Fruit fly (Drosophila melanogaster) whole organism, embryonic: ENCODE measurements around the gene nst.

Experiments used
- CG10366 ChIP-seq: fragments of 200-800 bp; sonication (Bioruptor generic); IDR thresholded peaks from 2 replicates; pipeline ENCODE4 v1.3.6; 2022; ENCODE audit warnings: missing biosample characterization, missing genetic modification characterization
- CG10654 ChIP-seq: fragments of 200-800 bp; sonication (Bioruptor generic); optimal IDR thresholded peaks from 2 replicates; lab custom pipeline; 2016; ENCODE audit warnings: missing biosample characterization, missing genetic modification characterization
- CG1233 ChIP-seq: fragments of 200-800 bp; sonication (Bioruptor generic); optimal IDR thresholded peaks from 4 replicates; lab custom pipeline; 2018; ENCODE audit warnings: missing biosample characterization, mild to moderate bottlenecking, missing genetic modification characterization
- CG12942 ChIP-seq: fragments of 200-800 bp; sonication (Bioruptor generic); optimal IDR thresholded peaks from 3 replicates; lab custom pipeline; 2016; ENCODE audit warnings: missing biosample characterization, missing genetic modification characterization
- CG14667 ChIP-seq: fragments of 200-800 bp; sonication (Bioruptor generic); IDR thresholded peaks from 2 replicates; pipeline ENCODE4 v1.3.6; 2022; ENCODE audit warnings: missing biosample characterization, missing genetic modification characterization
- CG14965 ChIP-seq: fragments of 200-800 bp; sonication (Bioruptor generic); optimal IDR thresholded peaks from 2 replicates; lab custom pipeline; 2016; ENCODE audit warnings: missing biosample characterization, missing genetic modification characterization, borderline replicate concordance
- CG15696 ChIP-seq: fragments of 200-800 bp; sonication (Bioruptor generic); optimal IDR thresholded peaks from 2 replicates; lab custom pipeline; 2019; ENCODE audit warnings: missing biosample characterization, mild to moderate bottlenecking, missing genetic modification characterization, moderate library complexity
- CG17359 ChIP-seq: fragments of 200-800 bp; sonication (Bioruptor generic); optimal IDR thresholded peaks from 3 replicates; lab custom pipeline; 2018; ENCODE audit warnings: missing biosample characterization, mild to moderate bottlenecking, missing genetic modification characterization, moderate library complexity
- CG18476 ChIP-seq: fragments of 200-800 bp; sonication (Bioruptor generic); optimal IDR thresholded peaks from 2 replicates; lab custom pipeline; 2016; ENCODE audit warnings: missing biosample characterization, mild to moderate bottlenecking, missing genetic modification characterization
- CG2199 ChIP-seq: fragments of 200-800 bp; sonication (Bioruptor generic); IDR thresholded peaks from 3 replicates; pipeline ENCODE4 v1.3.6; 2022; ENCODE audit warnings: missing biosample characterization, missing genetic modification characterization
- CG2889 ChIP-seq: fragments of 200-800 bp; sonication (Bioruptor generic); IDR thresholded peaks from 3 replicates; pipeline ENCODE4 v1.3.6; 2022; ENCODE audit warnings: missing biosample characterization, missing genetic modification characterization
- CG30020 ChIP-seq: fragments of 200-800 bp; optimal IDR thresholded peaks from 2 replicates; lab custom pipeline; 2019; ENCODE audit warnings: missing biosample characterization, mild to moderate bottlenecking, missing genetic modification characterization, moderate library complexity
- CG30403 ChIP-seq: fragments of 200-800 bp; sonication (Bioruptor generic); optimal IDR thresholded peaks from 3 replicates; lab custom pipeline; 2016; ENCODE audit warnings: missing biosample characterization, missing genetic modification characterization
- CG33213 ChIP-seq: fragments of 200-800 bp; sonication (Bioruptor generic); optimal IDR thresholded peaks from 3 replicates; lab custom pipeline; 2016; ENCODE audit warnings: missing biosample characterization, missing genetic modification characterization
- CG34422 ChIP-seq: fragments of 200-800 bp; sonication (Bioruptor generic); IDR thresholded peaks from 3 replicates; pipeline ENCODE4 v1.3.6; 2022; ENCODE audit warnings: missing biosample characterization, missing genetic modification characterization
- CG3995 ChIP-seq: fragments of 200-800 bp; sonication (Bioruptor generic); optimal IDR thresholded peaks from 3 replicates; lab custom pipeline; 2016; ENCODE audit warnings: missing biosample characterization, missing genetic modification characterization
- CG5245 ChIP-seq: fragments of 200-800 bp; sonication (Bioruptor generic); optimal IDR thresholded peaks from 3 replicates; lab custom pipeline; 2016; ENCODE audit warnings: missing biosample characterization, missing genetic modification characterization
- CG5953 ChIP-seq: fragments of 200-800 bp; sonication (Bioruptor generic); IDR thresholded peaks from 2 replicates; pipeline ENCODE4 v1.3.6; 2022; ENCODE audit warnings: missing biosample characterization, missing genetic modification characterization
- CG6654 ChIP-seq: fragments of 200-800 bp; sonication (Bioruptor generic); optimal IDR thresholded peaks from 2 replicates; lab custom pipeline; 2017; ENCODE audit warnings: missing biosample characterization, mild to moderate bottlenecking, missing genetic modification characterization
- CG7839 ChIP-seq: fragments of 200-800 bp; sonication (Bioruptor generic); optimal IDR thresholded peaks from 3 replicates; lab custom pipeline; 2018; ENCODE audit warnings: missing biosample characterization, mild to moderate bottlenecking, missing genetic modification characterization, moderate library complexity
- Dek ChIP-seq: fragments of 200-800 bp; sonication (Bioruptor generic); optimal IDR thresholded peaks from 3 replicates; lab custom pipeline; 2019; ENCODE audit warnings: missing biosample characterization, mild to moderate bottlenecking, missing genetic modification characterization, moderate library complexity
- Dip3 ChIP-seq: fragments of 200-800 bp; sonication (Bioruptor generic); optimal IDR thresholded peaks from 3 replicates; lab custom pipeline; 2016; ENCODE audit warnings: missing biosample characterization, missing genetic modification characterization
- Doc2 ChIP-seq: fragments of 200-800 bp; sonication (Bioruptor generic); IDR thresholded peaks from 2 replicates; pipeline ENCODE4 v1.3.6; 2022; ENCODE audit warnings: missing biosample characterization, missing genetic modification characterization
- H2.0 ChIP-seq: fragments of 200-800 bp; sonication (Bioruptor generic); IDR thresholded peaks from 2 replicates; pipeline ENCODE4 v1.3.6; 2022; ENCODE audit warnings: missing biosample characterization, missing genetic modification characterization
- Hr51 ChIP-seq, 2 experiments: fragments of 200-800 bp; sonication (Bioruptor generic); optimal IDR thresholded peaks; 2 replicates in 1 of 2; 3 replicates in 1 of 2; lab custom pipeline; 2016 to 2018; ENCODE audit warnings: missing biosample characterization in 2 of 2, missing genetic modification characterization in 2 of 2, mild to moderate bottlenecking in 1 of 2, moderate library complexity in 1 of 2
- Jarid2 ChIP-seq: fragments of 200-800 bp; sonication (Bioruptor generic); optimal IDR thresholded peaks from 3 replicates; lab custom pipeline; 2017; ENCODE audit warnings: mild to moderate bottlenecking, missing biosample characterization, missing genetic modification reagents, missing genetic modification characterization
- MBD-R2 ChIP-seq: fragments of 200-800 bp; sonication (Bioruptor generic); IDR thresholded peaks from 2 replicates; pipeline ENCODE4 v1.3.6; 2022; ENCODE audit warnings: missing biosample characterization, missing genetic modification characterization
- Med ChIP-seq: fragments of 200-800 bp; sonication (Bioruptor generic); peaks from one replicate; lab custom pipeline; 2016; ENCODE audit warnings: missing biosample characterization, missing genetic modification characterization, mild to moderate bottlenecking, inconsistent platforms, moderate library complexity
- Meics ChIP-seq: fragments of 200-800 bp; sonication (Bioruptor generic); optimal IDR thresholded peaks from 2 replicates; lab custom pipeline; 2017; ENCODE audit warnings: missing biosample characterization, mild to moderate bottlenecking, missing genetic modification characterization
- Nf-YC ChIP-seq: fragments of 200-800 bp; optimal IDR thresholded peaks from 3 replicates; lab custom pipeline; 2019; ENCODE audit warnings: missing biosample characterization, mild to moderate bottlenecking, missing genetic modification characterization, moderate library complexity
- bab2 ChIP-seq: fragments of 200-800 bp; sonication (Bioruptor generic); optimal IDR thresholded peaks from 2 replicates; lab custom pipeline; 2016; ENCODE audit warnings: missing biosample characterization, missing genetic modification characterization
- crc ChIP-seq: fragments of 200-800 bp; sonication (Bioruptor generic); optimal IDR thresholded peaks from 2 replicates; lab custom pipeline; 2016; ENCODE audit warnings: missing biosample characterization, missing genetic modification characterization
- dysf ChIP-seq: fragments of 200-800 bp; sonication (Bioruptor generic); IDR thresholded peaks from 3 replicates; pipeline ENCODE4 v1.3.6; 2022; ENCODE audit warnings: missing biosample characterization, missing genetic modification characterization
- gcm ChIP-seq: fragments of 200-800 bp; sonication (Bioruptor generic); optimal IDR thresholded peaks from 2 replicates; lab custom pipeline; 2019; ENCODE audit warnings: missing biosample characterization, mild to moderate bottlenecking, missing genetic modification characterization, moderate library complexity
- gro ChIP-seq: fragments of 200-800 bp; sonication (Bioruptor generic); optimal IDR thresholded peaks from 2 replicates; lab custom pipeline; 2016; ENCODE audit warnings: missing biosample characterization, missing genetic modification characterization
- hth ChIP-seq: fragments of >200 bp; optimal IDR thresholded peaks from 2 replicates; lab custom pipeline; 2017; ENCODE audit warnings: inconsistent platforms
- inv ChIP-seq: fragments of 200-800 bp; sonication (Bioruptor generic); IDR thresholded peaks from 2 replicates; pipeline ENCODE4 v1.3.6; 2022; ENCODE audit warnings: missing biosample characterization, missing genetic modification characterization; ENCODE audit not compliant: partially characterized antibody
- jumu ChIP-seq: fragments of 200-800 bp; sonication (Bioruptor generic); optimal IDR thresholded peaks from 3 replicates; lab custom pipeline; 2016; ENCODE audit warnings: missing biosample characterization, missing genetic modification characterization
- kay ChIP-seq: fragments of 200-800 bp; sonication (Bioruptor generic); optimal IDR thresholded peaks from 2 replicates; lab custom pipeline; 2016; ENCODE audit warnings: missing biosample characterization, missing genetic modification characterization
- klu ChIP-seq: fragments of 200-800 bp; sonication (Bioruptor generic); IDR thresholded peaks from 2 replicates; pipeline ENCODE4 v1.3.6; 2022; ENCODE audit warnings: missing biosample characterization, missing genetic modification characterization
- lbe ChIP-seq: fragments of 200-800 bp; sonication (Bioruptor generic); optimal IDR thresholded peaks from 2 replicates; lab custom pipeline; 2016; ENCODE audit warnings: missing biosample characterization, mild to moderate bottlenecking, missing genetic modification characterization
- lilli ChIP-seq: fragments of 200-800 bp; sonication (Bioruptor generic); optimal IDR thresholded peaks from 3 replicates; lab custom pipeline; 2016; ENCODE audit warnings: missing biosample characterization, missing genetic modification characterization
- maf-S ChIP-seq: fragments of 200-800 bp; sonication (Bioruptor generic); optimal IDR thresholded peaks from 2 replicates; lab custom pipeline; 2016; ENCODE audit warnings: missing biosample characterization, missing genetic modification characterization
- odd ChIP-seq: fragments of 200-800 bp; sonication (Bioruptor generic); optimal IDR thresholded peaks from 2 replicates; lab custom pipeline; 2017; ENCODE audit warnings: missing biosample characterization, mild to moderate bottlenecking, missing genetic modification characterization
- pan ChIP-seq, 4 experiments: fragments of >200 bp in 3 of 4; fragments of 200-800 bp in 1 of 4; sonication (Bioruptor generic) in 1 of 4; optimal IDR thresholded peaks in 3 of 4; IDR thresholded peaks in 1 of 4; 2 replicates each; pipeline versions ENCODE4 v1.3.6 to Lab custom; 2017 to 2022; ENCODE audit warnings: missing biosample characterization in 2 of 4, missing genetic modification characterization in 2 of 4, mixed read lengths in 1 of 4
- pros ChIP-seq: fragments of 200-800 bp; sonication (Bioruptor generic); optimal IDR thresholded peaks from 3 replicates; lab custom pipeline; 2019; ENCODE audit warnings: missing biosample characterization, mild to moderate bottlenecking, missing genetic modification characterization, moderate library complexity
- run ChIP-seq: fragments of 200-800 bp; sonication (Bioruptor generic); optimal IDR thresholded peaks from 3 replicates; lab custom pipeline; 2018; ENCODE audit warnings: missing biosample characterization, mild to moderate bottlenecking, missing genetic modification characterization
- slp2 ChIP-seq: fragments of 200-800 bp; sonication (Bioruptor generic); optimal IDR thresholded peaks from 2 replicates; lab custom pipeline; 2016; ENCODE audit warnings: missing biosample characterization, missing genetic modification characterization
- sug ChIP-seq: fragments of 200-800 bp; optimal IDR thresholded peaks from 2 replicates; lab custom pipeline; 2019; ENCODE audit warnings: missing biosample characterization, mild to moderate bottlenecking, missing genetic modification characterization, moderate library complexity
- tin ChIP-seq: fragments of 200-800 bp; sonication (Bioruptor generic); optimal IDR thresholded peaks from 3 replicates; lab custom pipeline; 2016; ENCODE audit warnings: missing biosample characterization, missing genetic modification characterization
- tup ChIP-seq: fragments of 200-800 bp; sonication (Bioruptor generic); optimal IDR thresholded peaks from 2 replicates; lab custom pipeline; 2016; ENCODE audit warnings: missing biosample characterization, mild to moderate bottlenecking, missing genetic modification characterization, moderate library complexity
- usp ChIP-seq: fragments of >200 bp; optimal IDR thresholded peaks from 2 replicates; lab custom pipeline; 2017; ENCODE audit warnings: missing biosample characterization, missing genetic modification characterization

Gene nst

dm6 chr3L:12530044-12530443, at the start of gene nst (continued):
- no peak for TF ChIP-seq Dek (tag; lab: Kevin White, UChicago)
- no peak for TF ChIP-seq sug (tag; lab: Kevin White, UChicago)
- no peak for TF ChIP-seq Nf-YC (tag; lab: Kevin White, UChicago)
- peak; percentile 43; the same call in 1 of the 3 replicates for TF ChIP-seq CG34422
- no peak for TF ChIP-seq CG10654 (GFP tag; lab: Kevin White, UChicago)
- TF ChIP-seq pan (optimal IDR thresholded peaks at IDR 0.05; lab: Kevin White, UChicago) = no peak
- TF ChIP-seq pan (GFP tag; optimal IDR thresholded peaks at IDR 0.05 in 1 of 2, IDR thresholded peaks at IDR 0.05 in 1 of 2) = no peak
- no peak for TF ChIP-seq slp2 (GFP tag; lab: Kevin White, UChicago)
- TF ChIP-seq CG10366 (GFP tag; lab: Robert Waterston, UW) = no peak
- TF ChIP-seq gcm (GFP tag; lab: Kevin White, UChicago) = no peak
- TF ChIP-seq Hr51 (GFP tag; optimal IDR thresholded peaks at IDR 0.05; lab: Kevin White, UChicago) = no peak
- TF ChIP-seq CG33213 (GFP tag; lab: Kevin White, UChicago) = peak; percentile 14
- no peak for TF ChIP-seq run (tag; lab: Kevin White, UChicago)
- no peak for TF ChIP-seq CG5245 (GFP tag; lab: Kevin White, UChicago)
- TF ChIP-seq CG1233 (GFP tag; lab: Kevin White, UChicago) = no peak
- no peak for TF ChIP-seq CG14667
- TF ChIP-seq CG5953 (GFP tag; lab: Robert Waterston, UW) = no peak
- no peak for TF ChIP-seq crc (GFP tag; lab: Kevin White, UChicago)
- TF ChIP-seq Doc2 (GFP tag; lab: Robert Waterston, UW) = no peak
- TF ChIP-seq CG15696 (tag; lab: Kevin White, UChicago) = no peak
- no peak for TF ChIP-seq tin (GFP tag; lab: Kevin White, UChicago)
- TF ChIP-seq lbe (GFP tag; lab: Kevin White, UChicago) = no peak
- TF ChIP-seq CG2199 (GFP tag; lab: Robert Waterston, UW) = no peak
- no peak for TF ChIP-seq CG3995 (GFP tag; lab: Kevin White, UChicago)
- no peak for TF ChIP-seq H2.0 (GFP tag; lab: Robert Waterston, UW)
- no peak for TF ChIP-seq pros (GFP tag; lab: Kevin White, UChicago)
- TF ChIP-seq maf-S (GFP tag; lab: Kevin White, UChicago) = no peak
- no peak for TF ChIP-seq gro (GFP tag; lab: Kevin White, UChicago)
- no peak for TF ChIP-seq usp
- TF ChIP-seq odd = no peak
- no peak for TF ChIP-seq klu (GFP tag; lab: Robert Waterston, UW)
- peak; percentile 88 for TF ChIP-seq Med (GFP tag; lab: Kevin White, UChicago)
- TF ChIP-seq bab2 = no peak
- no peak for TF ChIP-seq CG30020
- TF ChIP-seq hth = no peak
- TF ChIP-seq tup (GFP tag; lab: Kevin White, UChicago) = no peak
- no peak for TF ChIP-seq CG18476 (GFP tag; lab: Kevin White, UChicago)
- TF ChIP-seq Jarid2 (GFP tag; lab: Kevin White, UChicago) = no peak
- TF ChIP-seq CG30403 = no peak
- no peak for TF ChIP-seq Dip3 (GFP tag; lab: Kevin White, UChicago)
- no peak for TF ChIP-seq inv
- no peak for TF ChIP-seq dysf (GFP tag; lab: Robert Waterston, UW)
- TF ChIP-seq CG7839 = no peak
- TF ChIP-seq jumu (GFP tag; lab: Kevin White, UChicago) = no peak
- TF ChIP-seq kay (GFP tag; lab: Kevin White, UChicago) = no peak
- no peak for TF ChIP-seq CG14965
- TF ChIP-seq MBD-R2 (GFP tag; lab: Robert Waterston, UW) = peak; percentile 89
- no peak for TF ChIP-seq lilli
- no peak for TF ChIP-seq CG17359 (tag; lab: Kevin White, UChicago)
- TF ChIP-seq Meics (GFP tag; lab: Kevin White, UChicago) = no peak
- no peak for TF ChIP-seq CG2889 (GFP tag; lab: Robert Waterston, UW)
- no peak for TF ChIP-seq CG12942 (GFP tag; lab: Kevin White, UChicago)
- no peak for TF ChIP-seq CG6654 (GFP tag; lab: Kevin White, UChicago)
